Fruit fly (Drosophila melanogaster): ENCODE results near the gene CASK.

Gene CASK

dm6 chr3R:21834234-21835070, 12.0 kb upstream of the CASK start (continued):
- TF ChIP-seq slp2 (GFP tag; optimal IDR thresholded peaks at IDR 0.05) (no peak), Hey (tag; optimal IDR thresholded peaks at IDR 0.05) (no peak), Atf-2 (GFP tag; optimal IDR thresholded peaks at IDR 0.05) (no peak), peb (GFP tag; IDR thresholded peaks at IDR 0.05) (no peak), otp (GFP tag; IDR thresholded peaks at IDR 0.05) (no peak), usp (GFP tag; optimal IDR thresholded peaks at IDR 0.05) (no peak), schlank (tag; optimal IDR thresholded peaks at IDR 0.05) (no peak), Lhr (GFP tag; optimal IDR thresholded peaks at IDR 0.05) (no peak), lov (optimal IDR thresholded peaks at IDR 0.05) (no peak), lov (GFP tag; IDR thresholded peaks at IDR 0.05) (0 out of 3 replicates have a peak, but pooled peaks have one; percentile 25), CG18476 (GFP tag; optimal IDR thresholded peaks at IDR 0.05) (no peak), CG13287 (GFP tag; IDR thresholded peaks at IDR 0.05; ENCODE audit: partially characterized antibody) (no peak), CG13296 (GFP tag; optimal IDR thresholded peaks at IDR 0.05) (no peak), cato (GFP tag; optimal IDR thresholded peaks at IDR 0.05; ENCODE audit: borderline replicate concordance) (no peak), CG14441 (GFP tag; IDR thresholded peaks at IDR 0.05) (no peak), CG3726 (GFP tag; IDR thresholded peaks at IDR 0.05) (no peak), CG4730 (GFP tag; IDR thresholded peaks at IDR 0.05) (no peak; the same call in 1 of the 2 replicates), HLH4C (GFP tag; IDR thresholded peaks at IDR 0.05; ENCODE audit: partially characterized antibody) (no peak), CG8765 (GFP tag; IDR thresholded peaks at IDR 0.05) (no peak), Six4 (GFP tag; optimal IDR thresholded peaks at IDR 0.05) (no peak), dan (GFP tag; IDR thresholded peaks at IDR 0.05) (no peak), Adf1 (GFP tag; IDR thresholded peaks at IDR 0.05) (no peak), slbo (GFP tag; IDR thresholded peaks at IDR 0.05) (no peak), CG30403 (GFP tag; optimal IDR thresholded peaks at IDR 0.05) (peak; percentile 5), hth (optimal IDR thresholded peaks at IDR 0.05) (no peak), tio (GFP tag; optimal IDR thresholded peaks at IDR 0.05) (no peak), fd96Cb (tag; optimal IDR thresholded peaks at IDR 0.05) (no peak), CG17568 (GFP tag; optimal IDR thresholded peaks at IDR 0.05) (no peak), CG11398 (GFP tag; optimal IDR thresholded peaks at IDR 0.05) (no peak), lbe (GFP tag; optimal IDR thresholded peaks at IDR 0.05) (no peak), CG2129 (GFP tag; IDR thresholded peaks at IDR 0.05; ENCODE audit: partially characterized antibody) (no peak), gsb-n (tag; optimal IDR thresholded peaks at IDR 0.05) (peak; percentile 64), Optix (GFP tag; IDR thresholded peaks at IDR 0.05) (no peak), Jarid2 (GFP tag; optimal IDR thresholded peaks at IDR 0.05) (no peak), CG10321 (GFP tag; IDR thresholded peaks at IDR 0.05) (no peak), jigr1 (GFP tag; IDR thresholded peaks at IDR 0.05) (no peak), Max (GFP tag; optimal IDR thresholded peaks at IDR 0.05) (no peak), CG7271 (tag; optimal IDR thresholded peaks at IDR 0.05) (no peak), nau (GFP tag; optimal IDR thresholded peaks at IDR 0.05) (no peak), Sox102F (GFP tag; optimal IDR thresholded peaks at IDR 0.05) (peak; percentile 63), CG9727 (GFP tag; optimal IDR thresholded peaks at IDR 0.05) (peak; percentile 36), abd-A (tag; optimal IDR thresholded peaks at IDR 0.05) (no peak), CG15479 (GFP tag; optimal IDR thresholded peaks at IDR 0.05) (no peak), tup (GFP tag; optimal IDR thresholded peaks at IDR 0.05) (no peak), CG1602 (GFP tag; optimal IDR thresholded peaks at IDR 0.05) (peak; percentile 43), Pdp1 (GFP tag; optimal IDR thresholded peaks at IDR 0.05) (peak in 1 of 2 experiments; percentile 14), Lim3 (GFP tag; IDR thresholded peaks at IDR 0.05) (no peak), Poxn (GFP tag; IDR thresholded peaks at IDR 0.05) (no peak), Blimp-1 (GFP tag; optimal IDR thresholded peaks at IDR 0.05) (peak; percentile 27), sens-2 (GFP tag; IDR thresholded peaks at IDR 0.05) (no peak)
